Fruit fly (Drosophila melanogaster) whole organism, embryonic: ENCODE measurements around the gene CG7497.

Source experiments
- ATbp ChIP-seq: fragments of 200-800 bp; sonication (Bioruptor generic); optimal IDR thresholded peaks from 2 replicates; lab custom pipeline; 2017; ENCODE audit warnings: missing biosample characterization, mild to moderate bottlenecking, missing genetic modification characterization, missing genetic modification reagents
- B-H1 ChIP-seq: fragments of 200-800 bp; sonication (Bioruptor generic); IDR thresholded peaks from 3 replicates; pipeline ENCODE4 v1.3.6; 2022; ENCODE audit warnings: missing biosample characterization, missing genetic modification characterization
- B-H2 ChIP-seq: fragments of 200-800 bp; sonication (Bioruptor generic); optimal IDR thresholded peaks from 2 replicates; lab custom pipeline; 2018; ENCODE audit warnings: missing biosample characterization, mild to moderate bottlenecking, missing genetic modification characterization
- CG10959 ChIP-seq: fragments of 200-800 bp; sonication (Bioruptor generic); IDR thresholded peaks from 2 replicates; pipeline ENCODE4 v1.3.6; 2022; ENCODE audit warnings: missing biosample characterization, missing genetic modification characterization
- CG13775 ChIP-seq: fragments of 200-800 bp; sonication (Bioruptor generic); optimal IDR thresholded peaks from 3 replicates; lab custom pipeline; 2017; ENCODE audit warnings: missing biosample characterization, mild to moderate bottlenecking, missing genetic modification characterization
- CG15269 ChIP-seq: fragments of 200-800 bp; sonication (Bioruptor generic); optimal IDR thresholded peaks from 2 replicates; lab custom pipeline; 2018; ENCODE audit warnings: missing biosample characterization, mild to moderate bottlenecking, missing genetic modification characterization, moderate library complexity
- CG15696 ChIP-seq: fragments of 200-800 bp; sonication (Bioruptor generic); optimal IDR thresholded peaks from 2 replicates; lab custom pipeline; 2019; ENCODE audit warnings: missing biosample characterization, mild to moderate bottlenecking, missing genetic modification characterization, moderate library complexity
- CG17568 ChIP-seq: fragments of 200-800 bp; sonication (Bioruptor generic); optimal IDR thresholded peaks from 2 replicates; lab custom pipeline; 2018; ENCODE audit warnings: missing biosample characterization, mild to moderate bottlenecking, missing genetic modification characterization, moderate library complexity
- CG1792 ChIP-seq: fragments of 200-800 bp; sonication (Bioruptor generic); optimal IDR thresholded peaks from 2 replicates; lab custom pipeline; 2016; ENCODE audit warnings: missing biosample characterization, missing genetic modification characterization
- CG1832 ChIP-seq: fragments of 200-800 bp; sonication (Bioruptor generic); optimal IDR thresholded peaks from 2 replicates; lab custom pipeline; 2017; ENCODE audit warnings: missing biosample characterization, mild to moderate bottlenecking, missing genetic modification characterization, inconsistent platforms
- CG2116 ChIP-seq: fragments of 200-800 bp; sonication (Bioruptor generic); optimal IDR thresholded peaks from 3 replicates; lab custom pipeline; 2018; ENCODE audit warnings: missing biosample characterization, mild to moderate bottlenecking, missing genetic modification characterization
- CG31224 ChIP-seq: fragments of 200-800 bp; sonication (Bioruptor generic); IDR thresholded peaks from 2 replicates; pipeline ENCODE4 v1.3.6; 2022; ENCODE audit warnings: missing biosample characterization, missing genetic modification characterization
- CG3163 ChIP-seq: fragments of 200-800 bp; sonication (Bioruptor generic); optimal IDR thresholded peaks from 3 replicates; lab custom pipeline; 2016; ENCODE audit warnings: missing biosample characterization, missing genetic modification characterization
- CG33557 ChIP-seq: fragments of 200-800 bp; sonication (Bioruptor generic); optimal IDR thresholded peaks from 2 replicates; lab custom pipeline; 2019; ENCODE audit warnings: missing biosample characterization, mild to moderate bottlenecking, missing genetic modification characterization, moderate library complexity
- CG3847 ChIP-seq: fragments of 200-800 bp; sonication (Bioruptor generic); IDR thresholded peaks from 2 replicates; pipeline ENCODE4 v1.3.6; 2022; ENCODE audit warnings: missing biosample characterization, missing genetic modification characterization
- CG4360 ChIP-seq: fragments of 200-800 bp; sonication (Bioruptor generic); IDR thresholded peaks from 2 replicates; pipeline ENCODE4 v1.3.6; 2022; ENCODE audit warnings: missing biosample characterization, missing genetic modification characterization
- CG6272 ChIP-seq: fragments of 200-800 bp; sonication (Bioruptor generic); IDR thresholded peaks from 2 replicates; pipeline ENCODE4 v1.3.6; 2022; ENCODE audit warnings: missing biosample characterization, missing genetic modification characterization
- CG6765 ChIP-seq: fragments of 200-800 bp; sonication (Bioruptor generic); optimal IDR thresholded peaks from 3 replicates; lab custom pipeline; 2017; ENCODE audit warnings: missing biosample characterization, mild to moderate bottlenecking, missing genetic modification characterization
- CG8290 ChIP-seq, 3 experiments: fragments of 200-800 bp; sonication (Bioruptor generic); optimal IDR thresholded peaks; 2 replicates each; lab custom pipeline; 2016 to 2019; ENCODE audit warnings: missing biosample characterization in 3 of 3, missing genetic modification characterization in 3 of 3, mild to moderate bottlenecking in 2 of 3, moderate library complexity in 1 of 3
- CG8388 ChIP-seq: fragments of 200-800 bp; sonication (Bioruptor generic); optimal IDR thresholded peaks from 2 replicates; lab custom pipeline; 2019; ENCODE audit warnings: missing biosample characterization, mild to moderate bottlenecking, missing genetic modification characterization, moderate library complexity
- CkIIα-i1 ChIP-seq: fragments of 200-800 bp; sonication (Bioruptor generic); IDR thresholded peaks from 2 replicates; pipeline ENCODE4 v1.3.6; 2022; ENCODE audit warnings: missing biosample characterization, missing genetic modification characterization
- HLH3B ChIP-seq: fragments of 200-800 bp; sonication (Bioruptor generic); IDR thresholded peaks from 2 replicates; pipeline ENCODE4 v1.3.6; 2022; ENCODE audit warnings: missing biosample characterization, missing genetic modification characterization
- Hr51 ChIP-seq, 2 experiments: fragments of 200-800 bp; sonication (Bioruptor generic); optimal IDR thresholded peaks; 2 replicates in 1 of 2; 3 replicates in 1 of 2; lab custom pipeline; 2016 to 2018; ENCODE audit warnings: missing biosample characterization in 2 of 2, missing genetic modification characterization in 2 of 2, mild to moderate bottlenecking in 1 of 2, moderate library complexity in 1 of 2
- Hsf ChIP-seq: fragments of 200-800 bp; sonication (Bioruptor generic); optimal IDR thresholded peaks from 3 replicates; lab custom pipeline; 2016; ENCODE audit warnings: missing biosample characterization, missing genetic modification characterization
- MBD-R2 ChIP-seq: fragments of 200-800 bp; sonication (Bioruptor generic); IDR thresholded peaks from 2 replicates; pipeline ENCODE4 v1.3.6; 2022; ENCODE audit warnings: missing biosample characterization, missing genetic modification characterization
- Med ChIP-seq: fragments of 200-800 bp; sonication (Bioruptor generic); peaks from one replicate; lab custom pipeline; 2016; ENCODE audit warnings: missing biosample characterization, missing genetic modification characterization, mild to moderate bottlenecking, inconsistent platforms, moderate library complexity
- Side ChIP-seq: fragments of 200-800 bp; sonication (Bioruptor generic); optimal IDR thresholded peaks from 2 replicates; lab custom pipeline; 2016; ENCODE audit warnings: missing biosample characterization, missing genetic modification characterization
- Sry-δ ChIP-seq: fragments of 200-800 bp; sonication (Bioruptor generic); optimal IDR thresholded peaks from 2 replicates; lab custom pipeline; 2016; ENCODE audit warnings: missing biosample characterization, missing genetic modification characterization
- Xrp1 ChIP-seq: fragments of 200-800 bp; sonication (Bioruptor generic); IDR thresholded peaks from 2 replicates; pipeline ENCODE4 v1.3.6; 2022; ENCODE audit warnings: missing biosample characterization, missing genetic modification characterization
- az2 ChIP-seq: fragments of 200-800 bp; sonication (Bioruptor generic); optimal IDR thresholded peaks from 3 replicates; lab custom pipeline; 2016; ENCODE audit warnings: missing biosample characterization, missing genetic modification characterization
- bcd ChIP-seq: fragments of 200-800 bp; sonication (Bioruptor generic); optimal IDR thresholded peaks from 2 replicates; lab custom pipeline; 2017; ENCODE audit warnings: missing biosample characterization, mild to moderate bottlenecking, missing genetic modification characterization
- br ChIP-seq: fragments of >200 bp; optimal IDR thresholded peaks from 2 replicates; lab custom pipeline; 2017
- bsh ChIP-seq, 2 experiments: fragments of 200-800 bp; sonication (Bioruptor generic); optimal IDR thresholded peaks; 2 replicates each; lab custom pipeline; 2017 to 2018; ENCODE audit warnings: mild to moderate bottlenecking in 2 of 2, missing biosample characterization in 2 of 2, missing genetic modification characterization in 2 of 2, moderate library complexity in 1 of 2
- cad ChIP-seq: fragments of >200 bp; optimal IDR thresholded peaks from 2 replicates; lab custom pipeline; 2017; ENCODE audit warnings: missing biosample characterization, missing genetic modification characterization
- chm ChIP-seq: fragments of 200-800 bp; sonication (Bioruptor generic); IDR thresholded peaks from 2 replicates; pipeline ENCODE4 v1.3.6; 2022; ENCODE audit warnings: missing biosample characterization, missing genetic modification characterization
- crol ChIP-seq: fragments of 200-800 bp; sonication (Bioruptor generic); IDR thresholded peaks from 2 replicates; pipeline ENCODE4 v1.3.6; 2022; ENCODE audit warnings: missing biosample characterization, missing genetic modification characterization
- crp ChIP-seq, 2 experiments: fragments of 200-800 bp; sonication (Bioruptor generic); optimal IDR thresholded peaks; 2 replicates in 1 of 2; 3 replicates in 1 of 2; lab custom pipeline; 2017; ENCODE audit warnings: missing biosample characterization in 2 of 2, missing genetic modification characterization in 2 of 2, mild to moderate bottlenecking in 1 of 2, moderate library complexity in 1 of 2
- dmrt11E ChIP-seq: fragments of 200-800 bp; sonication (Bioruptor generic); optimal IDR thresholded peaks from 3 replicates; lab custom pipeline; 2018; ENCODE audit warnings: missing biosample characterization, mild to moderate bottlenecking, missing genetic modification characterization, moderate library complexity
- gfzf ChIP-seq: fragments of 200-800 bp; sonication (Bioruptor generic); optimal IDR thresholded peaks from 2 replicates; lab custom pipeline; 2016; ENCODE audit warnings: missing biosample characterization, mild to moderate bottlenecking, missing genetic modification characterization, moderate library complexity
- h ChIP-seq: fragments of >200 bp; optimal IDR thresholded peaks from 2 replicates; lab custom pipeline; 2017
- jigr1 ChIP-seq: fragments of 200-800 bp; sonication (Bioruptor generic); IDR thresholded peaks from 3 replicates; pipeline ENCODE4 v1.3.6; 2022; ENCODE audit warnings: missing biosample characterization, missing genetic modification characterization
- ken ChIP-seq: fragments of 200-800 bp; sonication (Bioruptor generic); IDR thresholded peaks from 3 replicates; pipeline ENCODE4 v1.3.6; 2022; ENCODE audit warnings: missing biosample characterization, missing genetic modification characterization
- luna ChIP-seq: fragments of 200-800 bp; sonication (Bioruptor generic); optimal IDR thresholded peaks from 2 replicates; lab custom pipeline; 2016; ENCODE audit warnings: missing biosample characterization, missing genetic modification characterization
- org-1 ChIP-seq: fragments of 200-800 bp; sonication (Bioruptor generic); optimal IDR thresholded peaks from 2 replicates; lab custom pipeline; 2017; ENCODE audit warnings: missing biosample characterization, missing genetic modification characterization
- pb ChIP-seq: fragments of 200-800 bp; sonication (Bioruptor generic); optimal IDR thresholded peaks from 3 replicates; lab custom pipeline; 2016; ENCODE audit warnings: missing biosample characterization, missing genetic modification characterization
- pita ChIP-seq: fragments of 200-800 bp; sonication (Bioruptor generic); optimal IDR thresholded peaks from 2 replicates; lab custom pipeline; 2017; ENCODE audit warnings: missing biosample characterization, mild to moderate bottlenecking, missing genetic modification characterization
- schlank ChIP-seq: fragments of 200-800 bp; sonication (Bioruptor generic); optimal IDR thresholded peaks from 2 replicates; lab custom pipeline; 2018; ENCODE audit warnings: missing biosample characterization, mild to moderate bottlenecking, missing genetic modification characterization
- stc ChIP-seq: fragments of 200-800 bp; sonication (Bioruptor generic); IDR thresholded peaks from 2 replicates; pipeline ENCODE4 v1.3.6; 2022; ENCODE audit warnings: missing biosample characterization, missing genetic modification characterization
- tgo ChIP-seq: fragments of 200-800 bp; sonication (Bioruptor generic); IDR thresholded peaks from 3 replicates; pipeline ENCODE4 v1.3.6; 2022; ENCODE audit warnings: missing biosample characterization, missing genetic modification characterization

The CG7497 gene

DNA sequence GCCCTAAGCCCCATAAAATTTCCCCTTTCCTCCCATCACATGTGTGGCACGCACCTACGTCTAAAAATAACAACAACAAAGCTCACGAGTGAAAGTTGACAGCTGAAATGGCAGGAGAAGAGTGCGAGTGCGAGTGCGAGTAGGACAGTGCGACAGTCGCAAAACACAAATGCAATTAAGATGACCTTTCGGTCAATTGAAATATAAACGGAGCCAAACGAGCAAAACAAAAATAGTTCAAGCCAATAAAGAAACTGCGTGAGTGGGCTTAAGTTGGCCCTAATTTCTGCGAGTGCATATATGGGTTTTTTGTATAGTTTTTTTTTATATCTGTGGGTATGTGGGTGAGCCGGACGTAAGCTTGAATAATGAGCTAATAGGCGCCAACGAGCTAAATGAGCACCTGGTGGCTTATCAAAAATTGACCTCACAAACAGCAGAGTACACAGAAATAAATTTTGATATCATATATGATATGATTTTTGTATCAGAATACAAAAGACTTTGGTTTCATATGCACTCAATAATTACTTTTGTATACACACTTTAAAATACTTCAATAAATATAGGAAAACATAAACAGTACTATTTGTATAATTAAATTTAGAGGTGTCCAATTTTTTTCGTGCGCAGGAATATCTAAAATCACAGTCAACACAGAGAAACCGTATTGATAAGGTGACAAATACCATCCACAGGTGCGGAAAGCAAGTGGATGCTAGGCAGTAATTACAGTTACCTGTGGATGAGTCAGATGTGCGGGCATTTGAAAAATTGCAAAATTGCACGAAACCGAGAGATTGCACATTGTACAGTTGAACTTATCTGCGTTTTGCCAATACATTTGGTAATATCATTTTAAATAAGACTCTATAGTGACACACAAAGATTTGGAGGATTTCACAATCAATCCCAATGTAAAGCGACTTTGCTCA is 18.7 kb downstream of the CG7497 start (continued):
- peak; percentile 22 for TF ChIP-seq ATbp (GFP tag; lab: Kevin White, UChicago)
- peak; percentile 82 for TF ChIP-seq Med
- no peak for TF ChIP-seq chm (GFP tag; lab: Robert Waterston, UW)
- no peak for TF ChIP-seq CG3847 (GFP tag; lab: Robert Waterston, UW)
- TF ChIP-seq crol (GFP tag; lab: Robert Waterston, UW): 0 out of 2 replicates have a peak, but pooled peaks have one; percentile 22
- TF ChIP-seq CG8290 (GFP tag; optimal IDR thresholded peaks at IDR 0.05; lab: Kevin White, UChicago): no peak
- no peak for TF ChIP-seq CG8290 (tag; optimal IDR thresholded peaks at IDR 0.05; lab: Kevin White, UChicago)
- TF ChIP-seq bsh (GFP tag; optimal IDR thresholded peaks at IDR 0.05; lab: Kevin White, UChicago): no peak
- TF ChIP-seq CG8388: peak; percentile 12
- TF ChIP-seq tgo (GFP tag; lab: Robert Waterston, UW): no peak
- TF ChIP-seq CG6272 (GFP tag; lab: Robert Waterston, UW): no peak
- TF ChIP-seq CG10959 (GFP tag; lab: Robert Waterston, UW): no peak
- no peak for TF ChIP-seq az2 (GFP tag; lab: Kevin White, UChicago)
- TF ChIP-seq CG6765 (GFP tag; lab: Kevin White, UChicago): peak; percentile 31
- peak; percentile 53 for TF ChIP-seq CG15269 (tag; lab: Kevin White, UChicago)
- no peak for TF ChIP-seq CG15696 (tag; lab: Kevin White, UChicago)
- TF ChIP-seq Xrp1 (GFP tag; lab: Robert Waterston, UW): no peak
- no peak for TF ChIP-seq crp (GFP tag; optimal IDR thresholded peaks at IDR 0.05; lab: Kevin White, UChicago)
- TF ChIP-seq CG1792 (GFP tag; lab: Kevin White, UChicago): no peak
- no peak for TF ChIP-seq CG3163 (GFP tag; lab: Kevin White, UChicago)
- peak in 1 of 2 experiments; percentile 52 for TF ChIP-seq Hr51 (GFP tag; optimal IDR thresholded peaks at IDR 0.05; lab: Kevin White, UChicago)
- TF ChIP-seq Sry-δ (GFP tag; lab: Kevin White, UChicago): no peak
- peak; percentile 2 for TF ChIP-seq CG17568 (GFP tag; lab: Kevin White, UChicago)
- no peak for TF ChIP-seq B-H2 (GFP tag; lab: Kevin White, UChicago)
- no peak; the same call in 2 of the 3 replicates for TF ChIP-seq B-H1
- TF ChIP-seq Side (GFP tag; lab: Kevin White, UChicago): no peak
- no peak for TF ChIP-seq dmrt11E (tag; lab: Kevin White, UChicago)
- TF ChIP-seq CG2116: peak; percentile 5
- TF ChIP-seq CG1832 (GFP tag; lab: Kevin White, UChicago): no peak
- 0 out of 2 replicates have a peak, but pooled peaks have one; percentile 19 for TF ChIP-seq MBD-R2
- no peak; the same call in 1 of the 2 replicates for TF ChIP-seq CG31224 (GFP tag; lab: Robert Waterston, UW)
- peak; percentile 35; the same call in 1 of the 2 replicates for TF ChIP-seq stc (GFP tag; lab: Robert Waterston, UW)
- no peak for TF ChIP-seq cad
- TF ChIP-seq CG4360: no peak; the same call in 1 of the 2 replicates
- no peak for TF ChIP-seq CkIIα-i1
- TF ChIP-seq Hsf (GFP tag; lab: Kevin White, UChicago): no peak
- TF ChIP-seq schlank (tag; lab: Kevin White, UChicago): no peak
- no peak for TF ChIP-seq bcd
- TF ChIP-seq luna (GFP tag; lab: Kevin White, UChicago): no peak
- no peak for TF ChIP-seq br (lab: Kevin White, UChicago)
- TF ChIP-seq gfzf (GFP tag; lab: Kevin White, UChicago): no peak
- no peak for TF ChIP-seq pb (GFP tag; lab: Kevin White, UChicago)
- no peak for TF ChIP-seq jigr1
- no peak for TF ChIP-seq CG33557 (GFP tag; lab: Kevin White, UChicago)
- no peak for TF ChIP-seq pita (GFP tag; lab: Kevin White, UChicago)
- TF ChIP-seq ken: peak; percentile 54; the same call in 1 of the 3 replicates
- no peak for TF ChIP-seq h (lab: Kevin White, UChicago)
- TF ChIP-seq org-1 (GFP tag; lab: Kevin White, UChicago): no peak
- 0 out of 2 replicates have a peak, but pooled peaks have one; percentile 6 for TF ChIP-seq HLH3B (GFP tag; lab: Robert Waterston, UW)
- TF ChIP-seq CG13775: no peak
